Worm (Caenorhabditis elegans) whole organism, L3 larva: ENCODE measurements around the gene pot-1.

Experiments used
- elt-2 ChIP-seq: sonication (generic microtip); optimal IDR thresholded peaks from 2 replicates; lab custom pipeline; 2016; ENCODE audit warnings: missing genetic modification reagents, mild to moderate bottlenecking, missing genetic modification characterization, missing compliant biosample characterization
- mdl-1 ChIP-seq: fragments of 150-350 bp; optimal IDR thresholded peaks from 2 replicates; lab custom pipeline; 2014; ENCODE audit warnings: missing biosample characterization, missing genetic modification characterization
- nhr-11 ChIP-seq: fragments of 150-350 bp; optimal IDR thresholded peaks from 2 replicates; lab custom pipeline; 2014; ENCODE audit warnings: missing biosample characterization, missing genetic modification characterization
- nhr-76 ChIP-seq: fragments of 150-350 bp; sonication (generic microtip); optimal IDR thresholded peaks from 5 replicates; lab custom pipeline; 2014; ENCODE audit warnings: missing biosample characterization, missing genetic modification characterization
- unc-39 ChIP-seq: sonication (generic microtip); optimal IDR thresholded peaks from 4 replicates; lab custom pipeline; 2017; ENCODE audit warnings: missing biosample characterization, missing genetic modification characterization
- unc-62 ChIP-seq: fragments of 150-350 bp; sonication (generic microtip); optimal IDR thresholded peaks from 4 replicates; lab custom pipeline; 2014; ENCODE audit warnings: missing biosample characterization, missing genetic modification reagents, missing genetic modification characterization
- ztf-11 ChIP-seq: fragments of 150-350 bp; optimal IDR thresholded peaks from 2 replicates; lab custom pipeline; 2014; ENCODE audit warnings: missing biosample characterization, missing genetic modification characterization

ce11 chrIII:7138178-7138577 lies 4.7 kb upstream of the pot-1 start, which contains the start of gene B0280.11:
- TF ChIP-seq ztf-11 (tag; lab: Kevin White, UChicago): no peak
- no peak for TF ChIP-seq elt-2 (tag; lab: Kevin White, UChicago)
- TF ChIP-seq unc-39 (tag; lab: Kevin White, UChicago): no peak
- TF ChIP-seq mdl-1 (tag; lab: Kevin White, UChicago): no peak
- no peak for TF ChIP-seq unc-62 (GFP tag; lab: Kevin White, UChicago)
- no peak for TF ChIP-seq nhr-76 (tag; lab: Kevin White, UChicago)
- TF ChIP-seq nhr-11 (tag; lab: Kevin White, UChicago): no peak
